Worm (Caenorhabditis elegans) whole organism, L1 larva: ENCODE measurements around the gene C54E10.7.

Experiments used
- C16A3.4 ChIP-seq: fragments of 150-350 bp; optimal IDR thresholded peaks from 2 replicates; lab custom pipeline; 2014; ENCODE audit warnings: missing biosample characterization, missing genetic modification characterization
- F16B12.6 ChIP-seq: fragments of 150-350 bp; optimal IDR thresholded peaks from 2 replicates; lab custom pipeline; 2014; ENCODE audit warnings: missing biosample characterization, missing genetic modification characterization
- Y116A8C.19 ChIP-seq: sonication (generic microtip); optimal IDR thresholded peaks from 2 replicates; lab custom pipeline; 2016; ENCODE audit warnings: missing compliant biosample characterization, missing genetic modification characterization, borderline replicate concordance
- alr-1 ChIP-seq: fragments of 200-800 bp; sonication (Bioruptor generic); optimal IDR thresholded peaks from 2 replicates; lab custom pipeline; 2018; ENCODE audit warnings: borderline replicate concordance, mild to moderate bottlenecking, missing genetic modification characterization, missing compliant biosample characterization
- blmp-1 ChIP-seq: fragments of 150-350 bp; optimal IDR thresholded peaks from 2 replicates; lab custom pipeline; 2014; ENCODE audit warnings: missing biosample characterization, missing genetic modification characterization
- ceh-63 ChIP-seq: fragments of 200-800 bp; sonication (Bioruptor generic); optimal IDR thresholded peaks from 2 replicates; lab custom pipeline; 2018; ENCODE audit warnings: mild to moderate bottlenecking, missing genetic modification characterization, missing compliant biosample characterization
- ceh-8 ChIP-seq: fragments of 200-800 bp; sonication (Bioruptor generic); optimal IDR thresholded peaks from 2 replicates; lab custom pipeline; 2018; ENCODE audit warnings: mild to moderate bottlenecking, missing genetic modification characterization, moderate library complexity, missing compliant biosample characterization
- ceh-88 ChIP-seq: fragments of 200-800 bp; sonication (Bioruptor generic); IDR thresholded peaks from 2 replicates; pipeline ENCODE4 v1.3.6; 2022; ENCODE audit warnings: missing genetic modification characterization, missing compliant biosample characterization
- dpl-1 ChIP-seq, 3 experiments: fragments of 150-350 bp in 2 of 3; sonication (generic microtip) in 1 of 3; optimal IDR thresholded peaks; 2 replicates each; lab custom pipeline; 2014 to 2017; ENCODE audit warnings: missing biosample characterization in 3 of 3, missing genetic modification characterization in 3 of 3, missing genetic modification reagents in 3 of 3
- efl-1 ChIP-seq, 4 experiments: fragments of 150-350 bp; optimal IDR thresholded peaks in 3 of 4; peaks in 1 of 4; 1 replicate in 1 of 4; 2 replicates in 3 of 4; lab custom pipeline; 2014; ENCODE audit warnings: missing biosample characterization in 2 of 4, missing genetic modification characterization in 2 of 4, missing genetic modification reagents in 2 of 4
- elt-2 ChIP-seq: sonication (generic microtip); optimal IDR thresholded peaks from 2 replicates; lab custom pipeline; 2016; ENCODE audit warnings: missing genetic modification characterization, mild to moderate bottlenecking, inconsistent platforms, missing compliant biosample characterization, missing genetic modification reagents
- fkh-10 ChIP-seq: sonication (generic microtip); optimal IDR thresholded peaks from 2 replicates; lab custom pipeline; 2017; ENCODE audit warnings: missing biosample characterization, missing genetic modification reagents, missing genetic modification characterization
- fkh-4 ChIP-seq: sonication (generic microtip); optimal IDR thresholded peaks from 2 replicates; lab custom pipeline; 2016; ENCODE audit warnings: missing compliant biosample characterization, missing genetic modification characterization, borderline replicate concordance
- fkh-8 ChIP-seq: sonication (generic microtip); optimal IDR thresholded peaks from 2 replicates; lab custom pipeline; 2016; ENCODE audit warnings: mild to moderate bottlenecking, missing genetic modification characterization, missing compliant biosample characterization
- hlh-4 ChIP-seq: sonication (generic microtip); optimal IDR thresholded peaks from 2 replicates; lab custom pipeline; 2016; ENCODE audit warnings: mild to moderate bottlenecking, missing genetic modification characterization, missing compliant biosample characterization
- irx-1 ChIP-seq: sonication (generic microtip); optimal IDR thresholded peaks from 2 replicates; lab custom pipeline; 2016; ENCODE audit warnings: missing genetic modification characterization, missing compliant biosample characterization
- isw-1 ChIP-seq: fragments of 200-800 bp; sonication (Bioruptor generic); IDR thresholded peaks from 2 replicates; pipeline ENCODE4 v1.3.6; 2022; ENCODE audit warnings: missing genetic modification characterization, missing compliant biosample characterization
- lin-13 ChIP-seq: fragments of 150-350 bp; optimal IDR thresholded peaks from 2 replicates; lab custom pipeline; 2014; ENCODE audit warnings: missing biosample characterization, missing genetic modification reagents, missing genetic modification characterization
- lin-14 ChIP-seq: fragments of 200-800 bp; sonication (Bioruptor generic); optimal IDR thresholded peaks from 2 replicates; lab custom pipeline; 2018; ENCODE audit warnings: mild to moderate bottlenecking, missing genetic modification characterization, moderate library complexity, missing compliant biosample characterization
- lin-15B ChIP-seq: fragments of 150-350 bp; sonication (generic microtip); optimal IDR thresholded peaks from 3 replicates; lab custom pipeline; 2014; ENCODE audit warnings: missing biosample characterization, missing genetic modification characterization
- lin-35 ChIP-seq, 2 experiments: fragments of 150-350 bp; optimal IDR thresholded peaks; 2 replicates each; lab custom pipeline; 2014; ENCODE audit warnings: missing biosample characterization in 2 of 2, missing genetic modification characterization in 2 of 2, missing genetic modification reagents in 2 of 2
- lsy-2 ChIP-seq, 2 experiments: fragments of 150-350 bp; optimal IDR thresholded peaks; 2 replicates each; lab custom pipeline; 2014; ENCODE audit warnings: missing biosample characterization in 2 of 2, missing genetic modification characterization in 2 of 2
- mdl-1 ChIP-seq, 2 experiments: fragments of 150-350 bp; optimal IDR thresholded peaks; 2 replicates each; lab custom pipeline; 2014 to 2017; ENCODE audit warnings: missing biosample characterization in 2 of 2, missing genetic modification characterization in 2 of 2, inconsistent platforms in 1 of 2
- mef-2 ChIP-seq: fragments of 150-350 bp; optimal IDR thresholded peaks from 2 replicates; lab custom pipeline; 2014; ENCODE audit warnings: missing biosample characterization, missing genetic modification characterization
- mep-1 ChIP-seq: fragments of 150-350 bp; optimal IDR thresholded peaks from 2 replicates; lab custom pipeline; 2014; ENCODE audit warnings: missing biosample characterization, missing genetic modification characterization
- nhr-19 ChIP-seq: fragments of 200-800 bp; sonication (Bioruptor generic); conservative IDR thresholded peaks from 2 replicates; pipeline ENCODE4 v1.3.6; 2022; ENCODE audit warnings: missing genetic modification characterization, missing compliant biosample characterization
- nhr-20 ChIP-seq: sonication (generic microtip); optimal IDR thresholded peaks from 2 replicates; lab custom pipeline; 2016; ENCODE audit warnings: mild to moderate bottlenecking, missing genetic modification characterization, missing compliant biosample characterization
- nhr-28 ChIP-seq: fragments of 150-350 bp; optimal IDR thresholded peaks from 2 replicates; lab custom pipeline; 2014; ENCODE audit warnings: missing biosample characterization, missing genetic modification characterization
- nhr-71 ChIP-seq: sonication (generic microtip); optimal IDR thresholded peaks from 2 replicates; lab custom pipeline; 2016; ENCODE audit warnings: mild to moderate bottlenecking, missing genetic modification characterization, moderate library complexity, missing compliant biosample characterization
- nhr-77 ChIP-seq: fragments of 150-350 bp; optimal IDR thresholded peaks from 2 replicates; lab custom pipeline; 2014; ENCODE audit warnings: missing biosample characterization, missing genetic modification characterization
- nhr-85 ChIP-seq: sonication (generic microtip); peaks from one replicate; lab custom pipeline; 2016; ENCODE audit warnings: missing genetic modification characterization, inconsistent platforms, missing compliant biosample characterization
- nhr-90 ChIP-seq: sonication (generic microtip); optimal IDR thresholded peaks from 2 replicates; lab custom pipeline; 2016; ENCODE audit warnings: mild to moderate bottlenecking, missing genetic modification characterization, missing compliant biosample characterization; ENCODE audit not compliant: poor library complexity
- skn-1 ChIP-seq: fragments of 150-350 bp; optimal IDR thresholded peaks from 2 replicates; lab custom pipeline; 2014; ENCODE audit warnings: missing biosample characterization, missing genetic modification characterization
- snu-23 ChIP-seq: sonication (generic microtip); optimal IDR thresholded peaks from 2 replicates; lab custom pipeline; 2016; ENCODE audit warnings: missing genetic modification characterization, missing compliant biosample characterization
- swsn-7 ChIP-seq: sonication (generic microtip); optimal IDR thresholded peaks from 2 replicates; lab custom pipeline; 2016; ENCODE audit warnings: missing genetic modification characterization, missing compliant biosample characterization
- tbx-2 ChIP-seq: sonication (generic microtip); optimal IDR thresholded peaks from 2 replicates; lab custom pipeline; 2016; ENCODE audit warnings: missing genetic modification characterization, missing compliant biosample characterization
- unc-62 ChIP-seq: fragments of 150-350 bp; optimal IDR thresholded peaks from 2 replicates; lab custom pipeline; 2014; ENCODE audit warnings: missing biosample characterization, missing genetic modification reagents, missing genetic modification characterization
- unc-86 ChIP-seq: sonication (generic microtip); optimal IDR thresholded peaks from 2 replicates; lab custom pipeline; 2016; ENCODE audit warnings: missing genetic modification characterization, missing compliant biosample characterization
- vab-15 ChIP-seq: sonication (generic microtip); optimal IDR thresholded peaks from 2 replicates; lab custom pipeline; 2017; ENCODE audit warnings: missing genotype, mild to moderate bottlenecking, missing genetic modification characterization, missing compliant biosample characterization
- xbp-1 ChIP-seq: sonication (generic microtip); optimal IDR thresholded peaks from 2 replicates; lab custom pipeline; 2016; ENCODE audit warnings: missing genetic modification characterization, missing compliant biosample characterization

The C54E10.7 gene

ce11 chrV:18826445-18826844, 15.0 kb downstream of the C54E10.7 start:
- peak; percentile 82 for TF ChIP-seq elt-2 (tag; lab: Kevin White, UChicago)
- TF ChIP-seq isw-1 (GFP tag; lab: Robert Waterston, UW): no peak
- no peak for TF ChIP-seq dpl-1 (GFP tag; optimal IDR thresholded peaks at IDR 0.05; lab: Kevin White, UChicago)
- peak; percentile 37 for TF ChIP-seq lin-14 (GFP tag; lab: Kevin White, UChicago)
- no peak for TF ChIP-seq lin-15B (tag; lab: Kevin White, UChicago)
- no peak for TF ChIP-seq lsy-2 (tag; optimal IDR thresholded peaks at IDR 0.05; lab: Kevin White, UChicago)
- TF ChIP-seq Y116A8C.19 (tag; lab: Kevin White, UChicago): no peak
- TF ChIP-seq unc-86 (tag; lab: Kevin White, UChicago): no peak
- TF ChIP-seq snu-23 (GFP tag; lab: Kevin White, UChicago): peak; percentile 1
- TF ChIP-seq, all 84 proteins: peak for 3

ce11 chrV:18827374-18827773, 15.9 kb downstream of the C54E10.7 start:
- TF ChIP-seq hlh-4 (tag; lab: Kevin White, UChicago) (peak; percentile 93), tbx-2 (tag; lab: Kevin White, UChicago) (no peak), fkh-8 (tag; lab: Kevin White, UChicago) (peak; percentile 18)

- no peak for TF ChIP-seq F16B12.6 (tag; lab: Kevin White, UChicago)
- TF ChIP-seq C16A3.4 (tag; lab: Kevin White, UChicago): no peak
- no peak for TF ChIP-seq ceh-8 (GFP tag; lab: Kevin White, UChicago)
- TF ChIP-seq efl-1 (optimal IDR thresholded peaks at IDR 0.05; lab: Kevin White, UChicago): no peak
- no peak for TF ChIP-seq efl-1 (GFP tag; optimal IDR thresholded peaks at IDR 0.05 in 1 of 2; lab: Kevin White, UChicago)
- no peak for TF ChIP-seq nhr-77 (tag; lab: Kevin White, UChicago)
- TF ChIP-seq ceh-88 (GFP tag; lab: Robert Waterston, UW): no peak
- no peak for TF ChIP-seq lin-14 (GFP tag; lab: Kevin White, UChicago)
- no peak for TF ChIP-seq nhr-85 (tag; lab: Kevin White, UChicago)
- TF ChIP-seq unc-62 (GFP tag; lab: Kevin White, UChicago): no peak
- TF ChIP-seq skn-1 (tag; lab: Kevin White, UChicago): no peak
- TF ChIP-seq lin-13 (GFP tag; lab: Kevin White, UChicago): no peak
Observed at ce11 chrV:18837125-18837524, 25.7 kb downstream of the C54E10.7 start, which contains the start of gene cyp-33D3. cyp-33D3 (minus strand) TSS chrV:18837225.

- peak in 1 of 2 experiments; percentile 5 for TF ChIP-seq lsy-2 (tag; optimal IDR thresholded peaks at IDR 0.05; lab: Kevin White, UChicago)
- peak in 1 of 2 experiments; percentile 53 for TF ChIP-seq lin-35 (GFP tag; optimal IDR thresholded peaks at IDR 0.05; lab: Kevin White, UChicago)
- peak; percentile 19 for TF ChIP-seq elt-2 (tag; lab: Kevin White, UChicago)
- TF ChIP-seq xbp-1: no peak
- no peak for TF ChIP-seq fkh-10 (GFP tag; lab: Kevin White, UChicago)
- TF ChIP-seq efl-1 (optimal IDR thresholded peaks at IDR 0.05; lab: Kevin White, UChicago): peak; percentile 21 to 23
- TF ChIP-seq efl-1 (GFP tag; optimal IDR thresholded peaks at IDR 0.05 in 1 of 2; lab: Kevin White, UChicago): peak in 1 of 2 experiments; percentile 41
- TF ChIP-seq snu-23 (GFP tag; lab: Kevin White, UChicago): peak; percentile 48
- TF ChIP-seq swsn-7 (tag; lab: Kevin White, UChicago): peak; percentile 22
- no peak for TF ChIP-seq nhr-71 (tag; lab: Kevin White, UChicago)
- TF ChIP-seq mdl-1 (tag; optimal IDR thresholded peaks at IDR 0.05; lab: Kevin White, UChicago): no peak
- TF ChIP-seq mep-1: peak; percentile 29
- TF ChIP-seq nhr-28 (tag; lab: Kevin White, UChicago): no peak
- TF ChIP-seq nhr-90 (tag; lab: Kevin White, UChicago): peak; percentile 39
- no peak for TF ChIP-seq irx-1 (tag; lab: Kevin White, UChicago)
- TF ChIP-seq fkh-4 (tag; lab: Kevin White, UChicago): no peak
- no peak for TF ChIP-seq hlh-4 (tag; lab: Kevin White, UChicago)
- TF ChIP-seq blmp-1 (tag; lab: Kevin White, UChicago): peak; percentile 74
- TF ChIP-seq ceh-63 (GFP tag; lab: Kevin White, UChicago): no peak
- TF ChIP-seq vab-15 (tag; lab: Kevin White, UChicago): no peak
- TF ChIP-seq skn-1 (tag; lab: Kevin White, UChicago): peak; percentile 15
- TF ChIP-seq nhr-20 (tag; lab: Kevin White, UChicago): peak; percentile 48
- no peak for TF ChIP-seq tbx-2 (tag; lab: Kevin White, UChicago)
- peak; percentile 41 for TF ChIP-seq nhr-19 (GFP tag; lab: Robert Waterston, UW)
- peak; percentile 67 for TF ChIP-seq nhr-85 (tag; lab: Kevin White, UChicago)
- TF ChIP-seq mef-2 (tag; lab: Kevin White, UChicago): no peak
- no peak for TF ChIP-seq alr-1 (tag; lab: Kevin White, UChicago)
- no peak for TF ChIP-seq F16B12.6 (tag; lab: Kevin White, UChicago)
Observed at ce11 chrV:18838799-18839354, 27.4 kb downstream of the C54E10.7 start, which contains the start of gene nhr-65. nhr-65 (plus strand) TSS chrV:18839304.
